Worm (Caenorhabditis elegans) whole organism, midembryonic: Measurements from ENCODE around the gene str-129.

Experiments
- flt-1 ChIP-seq: fragments of 200-800 bp; sonication (Bioruptor generic); IDR thresholded peaks from 2 replicates; pipeline ENCODE4 v1.3.6; 2022; ENCODE audit warnings: missing genetic modification characterization, missing compliant biosample characterization
- ref-1 ChIP-seq: fragments of 200-800 bp; sonication (Bioruptor generic); conservative IDR thresholded peaks from 2 replicates; pipeline ENCODE4 v1.3.6; 2022; ENCODE audit warnings: missing genetic modification reagents, missing genetic modification characterization, missing compliant biosample characterization
- tab-1 ChIP-seq: fragments of 200-800 bp; sonication (Bioruptor generic); IDR thresholded peaks from 2 replicates; pipeline ENCODE4 v1.3.6; 2022; ENCODE audit warnings: missing genetic modification characterization, missing compliant biosample characterization
- ztf-23 ChIP-seq: fragments of 200-800 bp; sonication (Bioruptor generic); IDR thresholded peaks from 2 replicates; pipeline ENCODE4 v1.3.6; 2022; ENCODE audit warnings: missing genetic modification reagents, missing genetic modification characterization, missing compliant biosample characterization

DNA sequence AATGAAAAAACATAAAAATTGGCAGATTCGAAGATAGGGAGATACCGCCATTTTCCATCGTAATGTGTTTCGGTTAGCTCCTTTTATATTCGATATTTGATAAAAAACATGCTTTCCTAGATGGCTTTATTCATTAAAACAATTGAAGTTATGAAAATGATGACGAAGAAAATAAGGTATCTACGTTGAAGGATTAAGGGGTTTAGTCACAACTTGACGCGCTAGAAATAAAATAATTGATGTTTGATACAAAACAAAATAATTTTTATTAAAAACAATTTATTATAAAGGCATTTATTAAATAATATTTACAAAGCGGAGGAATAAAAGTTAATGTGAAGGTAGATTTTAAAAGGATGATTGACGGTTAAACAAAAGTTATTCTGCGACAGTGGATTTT lies 1.7 kb downstream of the str-129 start, which contains the start of gene str-130:
- TF ChIP-seq flt-1 (no peak), tab-1 (GFP tag; lab: Robert Waterston, UW) (no peak), ztf-23 (GFP tag; lab: Robert Waterston, UW) (no peak), ref-1 (GFP tag; lab: Robert Waterston, UW) (no peak)
